Worm (Caenorhabditis elegans) whole organism, L4 larva: ENCODE data around the gene spp-30.

Experiments
- D1046.2 ChIP-seq: fragments of 200-800 bp; sonication (Bioruptor generic); IDR thresholded peaks from 2 replicates; pipeline ENCODE4 v1.3.6; 2022; ENCODE audit warnings: missing genetic modification characterization, missing compliant biosample characterization
- F26F4.8 ChIP-seq: fragments of 200-800 bp; sonication (Bioruptor generic); conservative IDR thresholded peaks from 2 replicates; pipeline ENCODE4 v1.3.6; 2022; ENCODE audit warnings: missing genetic modification characterization, missing compliant biosample characterization
- F49E8.2 ChIP-seq: sonication (generic microtip); optimal IDR thresholded peaks from 2 replicates; lab custom pipeline; 2016; ENCODE audit warnings: missing compliant biosample characterization, mild to moderate bottlenecking, missing genetic modification characterization, borderline replicate concordance
- T20F7.1 ChIP-seq: fragments of 200-800 bp; sonication (Bioruptor generic); optimal IDR thresholded peaks from 2 replicates; lab custom pipeline; 2018; ENCODE audit warnings: mild to moderate bottlenecking, missing genetic modification characterization, missing compliant biosample characterization
- Y105C5A.15 ChIP-seq: fragments of 200-800 bp; sonication (Bioruptor generic); IDR thresholded peaks from 2 replicates; pipeline ENCODE4 v1.3.6; 2022; ENCODE audit warnings: missing genetic modification characterization, missing compliant biosample characterization
- Y5F2A.4 ChIP-seq: fragments of 200-800 bp; sonication (Bioruptor generic); optimal IDR thresholded peaks from 2 replicates; lab custom pipeline; 2018; ENCODE audit warnings: mild to moderate bottlenecking, missing genetic modification characterization, missing compliant biosample characterization
- ZK546.5 ChIP-seq, 2 experiments: sonication (generic microtip); optimal IDR thresholded peaks; 2 replicates each; lab custom pipeline; 2017; ENCODE audit warnings: missing biosample characterization in 2 of 2, missing genetic modification characterization in 2 of 2
- aha-1 ChIP-seq: fragments of 150-350 bp; peaks from one replicate; lab custom pipeline; 2014; ENCODE audit warnings: missing biosample characterization, missing genetic modification characterization
- ceh-28 ChIP-seq: fragments of 150-350 bp; optimal IDR thresholded peaks from 2 replicates; lab custom pipeline; 2014; ENCODE audit warnings: missing biosample characterization, missing genetic modification reagents, missing genetic modification characterization
- ctbp-1 ChIP-seq: fragments of 200-800 bp; sonication (Bioruptor generic); IDR thresholded peaks from 2 replicates; pipeline ENCODE4 v1.3.6; 2022; ENCODE audit warnings: missing genetic modification reagents, missing genetic modification characterization, missing compliant biosample characterization
- dmd-6 ChIP-seq: fragments of 200-800 bp; sonication (Bioruptor generic); IDR thresholded peaks from 2 replicates; pipeline ENCODE4 v1.3.6; 2022; ENCODE audit warnings: missing genetic modification reagents, missing genetic modification characterization, missing compliant biosample characterization
- dmd-9 ChIP-seq: fragments of 200-800 bp; sonication (Bioruptor generic); IDR thresholded peaks from 2 replicates; pipeline ENCODE4 v1.3.6; 2022; ENCODE audit warnings: missing genetic modification reagents, missing genetic modification characterization, missing compliant biosample characterization
- fos-1 ChIP-seq: fragments of 150-350 bp; optimal IDR thresholded peaks from 2 replicates; lab custom pipeline; 2014; ENCODE audit warnings: missing biosample characterization, missing genetic modification characterization
- hlh-30 ChIP-seq: sonication (generic microtip); optimal IDR thresholded peaks from 2 replicates; lab custom pipeline; 2017; ENCODE audit warnings: antibody characterized with exemption, mild to moderate bottlenecking, missing genetic modification characterization, missing compliant biosample characterization; ENCODE audit not compliant: insufficient read depth
- hmg-1.1 ChIP-seq: fragments of 200-800 bp; sonication (Bioruptor generic); IDR thresholded peaks from 2 replicates; pipeline ENCODE4 v1.3.6; 2022; ENCODE audit warnings: missing genetic modification reagents, missing genetic modification characterization, missing compliant biosample characterization
- lim-7 ChIP-seq: fragments of 200-800 bp; sonication (Bioruptor generic); IDR thresholded peaks from 2 replicates; pipeline ENCODE4 v1.3.6; 2022; ENCODE audit warnings: missing genetic modification characterization, missing compliant biosample characterization
- lin-38 ChIP-seq: fragments of 200-800 bp; sonication (Bioruptor generic); IDR thresholded peaks from 2 replicates; pipeline ENCODE4 v1.3.6; 2022; ENCODE audit warnings: missing genetic modification reagents, missing genetic modification characterization, missing compliant biosample characterization
- lir-3 ChIP-seq: sonication (generic microtip); optimal IDR thresholded peaks from 2 replicates; lab custom pipeline; 2016; ENCODE audit warnings: mild to moderate bottlenecking, missing genetic modification characterization, missing compliant biosample characterization
- madf-5 ChIP-seq, 2 experiments: fragments of 200-800 bp; sonication (Bioruptor generic); IDR thresholded peaks; 2 replicates each; pipeline ENCODE4 v1.3.6; 2022; ENCODE audit warnings: missing compliant biosample characterization in 2 of 2, missing genetic modification characterization in 2 of 2
- mdl-1 ChIP-seq, 2 experiments: fragments of 150-350 bp in 1 of 2; sonication (generic microtip) in 1 of 2; optimal IDR thresholded peaks; 2 replicates each; lab custom pipeline; 2014 to 2017; ENCODE audit warnings: missing biosample characterization in 2 of 2, missing genetic modification characterization in 2 of 2
- mes-2 ChIP-seq: sonication (generic microtip); optimal IDR thresholded peaks from 2 replicates; lab custom pipeline; 2016; ENCODE audit warnings: missing genotype, mild to moderate bottlenecking, missing genetic modification characterization, missing compliant biosample characterization; ENCODE audit not compliant: poor library complexity, severe bottlenecking
- mxl-2 ChIP-seq: fragments of 200-800 bp; sonication (Bioruptor generic); conservative IDR thresholded peaks from 2 replicates; pipeline ENCODE4 v1.3.6; 2022; ENCODE audit warnings: missing genetic modification reagents, missing genetic modification characterization, missing compliant biosample characterization
- nhr-102 ChIP-seq: sonication (generic microtip); optimal IDR thresholded peaks from 2 replicates; lab custom pipeline; 2016; ENCODE audit warnings: mild to moderate bottlenecking, missing genetic modification characterization, moderate library complexity, missing compliant biosample characterization
- nhr-237 ChIP-seq: sonication (generic microtip); optimal IDR thresholded peaks from 2 replicates; lab custom pipeline; 2017; ENCODE audit warnings: missing biosample characterization, missing genetic modification characterization
- nhr-48 ChIP-seq: sonication (generic microtip); optimal IDR thresholded peaks from 2 replicates; lab custom pipeline; 2016; ENCODE audit warnings: mild to moderate bottlenecking, missing genetic modification characterization, missing compliant biosample characterization
- nhr-76 ChIP-seq: fragments of 150-350 bp; optimal IDR thresholded peaks from 2 replicates; lab custom pipeline; 2014; ENCODE audit warnings: missing biosample characterization, missing genetic modification characterization
- nhr-77 ChIP-seq: fragments of 150-350 bp; optimal IDR thresholded peaks from 2 replicates; lab custom pipeline; 2014; ENCODE audit warnings: missing biosample characterization, missing genetic modification characterization
- pha-4 ChIP-seq, 2 experiments: fragments of 150-350 bp in 1 of 2; fragments of 200-800 bp in 1 of 2; sonication (Bioruptor generic) in 1 of 2; IDR thresholded peaks in 1 of 2; optimal IDR thresholded peaks in 1 of 2; 2 replicates each; pipeline versions ENCODE4 v1.3.6 to Lab custom; 2014 to 2022; ENCODE audit warnings: missing genetic modification characterization in 2 of 2, missing genetic modification reagents in 2 of 2, missing biosample characterization in 1 of 2, missing compliant biosample characterization in 1 of 2
- php-3 ChIP-seq: fragments of 200-800 bp; sonication (Bioruptor generic); IDR thresholded peaks from 2 replicates; pipeline ENCODE4 v1.3.6; 2022; ENCODE audit warnings: missing genetic modification reagents, missing genetic modification characterization, missing compliant biosample characterization
- rbr-2 ChIP-seq: sonication (generic microtip); optimal IDR thresholded peaks from 2 replicates; lab custom pipeline; 2016; ENCODE audit warnings: missing genotype, missing genetic modification characterization, missing compliant biosample characterization
- saeg-2 ChIP-seq: fragments of 200-800 bp; sonication (Bioruptor generic); IDR thresholded peaks from 2 replicates; pipeline ENCODE4 v1.3.6; 2022; ENCODE audit warnings: missing genetic modification reagents, missing genetic modification characterization, missing compliant biosample characterization
- set-16 ChIP-seq: fragments of 200-800 bp; sonication (Bioruptor generic); IDR thresholded peaks from 2 replicates; pipeline ENCODE4 v1.3.6; 2022; ENCODE audit warnings: missing genetic modification reagents, missing genetic modification characterization, missing compliant biosample characterization
- skn-1 ChIP-seq: fragments of 150-350 bp; optimal IDR thresholded peaks from 2 replicates; lab custom pipeline; 2014; ENCODE audit warnings: missing biosample characterization, missing genetic modification characterization
- snpc-4 ChIP-seq: fragments of 150-350 bp; optimal IDR thresholded peaks from 2 replicates; lab custom pipeline; 2014; ENCODE audit warnings: missing biosample characterization, missing genetic modification characterization
- tag-97 ChIP-seq: fragments of 200-800 bp; sonication (Bioruptor generic); IDR thresholded peaks from 2 replicates; pipeline ENCODE4 v1.3.6; 2022; ENCODE audit warnings: missing genetic modification characterization, missing compliant biosample characterization
- tra-1 ChIP-seq: fragments of 200-800 bp; sonication (Bioruptor generic); IDR thresholded peaks from 2 replicates; pipeline ENCODE4 v1.3.6; 2022; ENCODE audit warnings: missing genetic modification reagents, missing genetic modification characterization, missing compliant biosample characterization
- unc-130 ChIP-seq: sonication (generic microtip); optimal IDR thresholded peaks from 2 replicates; lab custom pipeline; 2016; ENCODE audit warnings: missing genetic modification reagents, missing genetic modification characterization, missing compliant biosample characterization
- unc-39 ChIP-seq: sonication (generic microtip); optimal IDR thresholded peaks from 2 replicates; lab custom pipeline; 2017; ENCODE audit warnings: missing biosample characterization, missing genetic modification characterization
- unc-62 ChIP-seq, 3 experiments: fragments of 150-350 bp in 1 of 3; sonication (generic microtip); optimal IDR thresholded peaks in 2 of 3; peaks in 1 of 3; 1 replicate in 1 of 3; 2 replicates in 2 of 3; lab custom pipeline; 2014 to 2017; ENCODE audit warnings: missing biosample characterization in 3 of 3, missing genetic modification characterization in 3 of 3, missing genetic modification reagents in 3 of 3, missing genotype in 1 of 3
- zfp-3 ChIP-seq: fragments of 200-800 bp; sonication (Bioruptor generic); conservative IDR thresholded peaks from 2 replicates; pipeline ENCODE4 v1.3.6; 2022; ENCODE audit warnings: missing genetic modification reagents, missing genetic modification characterization, missing compliant biosample characterization
- zip-11 ChIP-seq: fragments of 200-800 bp; sonication (Bioruptor generic); IDR thresholded peaks from 2 replicates; pipeline ENCODE4 v1.3.6; 2022; ENCODE audit warnings: missing genetic modification characterization, missing compliant biosample characterization

Gene spp-30

ce11 chrX:11628580-11628979 lies at the start of gene spp-30:
TSS of gene spp-30 (minus strand) at chrX:11628680.
- no peak for TF ChIP-seq D1046.2 (GFP tag; lab: Robert Waterston, UW)
- no peak for TF ChIP-seq unc-130 (GFP tag; lab: Kevin White, UChicago)
- TF ChIP-seq nhr-76 (tag; lab: Kevin White, UChicago), result no peak
- TF ChIP-seq ZK546.5 (tag; optimal IDR thresholded peaks at IDR 0.05; lab: Kevin White, UChicago), result no peak
- no peak for TF ChIP-seq nhr-48 (tag; lab: Kevin White, UChicago)
- TF ChIP-seq snpc-4 (tag; lab: Kevin White, UChicago), result no peak
- no peak for TF ChIP-seq hmg-1.1 (GFP tag; lab: Robert Waterston, UW)
- no peak for TF ChIP-seq tra-1
- no peak for TF ChIP-seq mdl-1 (tag; optimal IDR thresholded peaks at IDR 0.05; lab: Kevin White, UChicago)
- no peak for TF ChIP-seq fos-1 (tag; lab: Kevin White, UChicago)
- TF ChIP-seq lin-38, result no peak
- TF ChIP-seq mes-2 (tag; lab: Kevin White, UChicago), result no peak
- no peak for TF ChIP-seq lim-7 (GFP tag; lab: Robert Waterston, UW)
- TF ChIP-seq T20F7.1 (GFP tag; lab: Kevin White, UChicago), result no peak
- TF ChIP-seq lir-3 (tag; lab: Kevin White, UChicago), result no peak
- no peak for TF ChIP-seq nhr-237 (tag; lab: Kevin White, UChicago)
- no peak for TF ChIP-seq zfp-3 (GFP tag; lab: Robert Waterston, UW)
- TF ChIP-seq dmd-9, result no peak

- TF ChIP-seq pha-4 (GFP tag; IDR thresholded peaks at IDR 0.05; lab: Robert Waterston, UW) (no peak), pha-4 (tag; optimal IDR thresholded peaks at IDR 0.05; lab: Kevin White, UChicago) (no peak), T20F7.1 (GFP tag; lab: Kevin White, UChicago) (no peak), tag-97 (GFP tag; lab: Robert Waterston, UW) (no peak), madf-5 (GFP tag; IDR thresholded peaks at IDR 0.05; lab: Robert Waterston, UW) (no peak), php-3 (GFP tag; lab: Robert Waterston, UW) (no peak), ZK546.5 (tag; optimal IDR thresholded peaks at IDR 0.05; lab: Kevin White, UChicago) (no peak), mxl-2 (GFP tag; lab: Robert Waterston, UW) (no peak), skn-1 (tag; lab: Kevin White, UChicago) (no peak), ceh-28 (tag; lab: Kevin White, UChicago) (no peak), F49E8.2 (no peak), dmd-6 (no peak)
Measured at ce11 chrX:11675573-11675972, 47.1 kb upstream of the spp-30 start.

ce11 chrX:11673063-11673759 lies 44.7 kb upstream of the spp-30 start:
- TF ChIP-seq php-3 (GFP tag; lab: Robert Waterston, UW), result no peak
- TF ChIP-seq unc-39 (tag; lab: Kevin White, UChicago), result no peak
- no peak for TF ChIP-seq T20F7.1 (GFP tag; lab: Kevin White, UChicago)
- TF ChIP-seq zfp-3 (GFP tag; lab: Robert Waterston, UW), result no peak
- no peak for TF ChIP-seq set-16 (GFP tag; lab: Robert Waterston, UW)
- no peak for TF ChIP-seq hmg-1.1 (GFP tag; lab: Robert Waterston, UW)
- TF ChIP-seq aha-1 (tag; lab: Kevin White, UChicago), result no peak
- TF ChIP-seq unc-62 (GFP tag; optimal IDR thresholded peaks at IDR 0.05 in 1 of 2; lab: Kevin White, UChicago), result peak in 1 of 2 experiments; percentile 51
- TF ChIP-seq unc-62 (tag; optimal IDR thresholded peaks at IDR 0.05; lab: Kevin White, UChicago), result no peak
- no peak for TF ChIP-seq mxl-2 (GFP tag; lab: Robert Waterston, UW)

- TF ChIP-seq nhr-102 (tag; lab: Kevin White, UChicago) (no peak), rbr-2 (peak; percentile 33), skn-1 (tag; lab: Kevin White, UChicago) (no peak), Y5F2A.4 (no peak), ctbp-1 (GFP tag; lab: Robert Waterston, UW) (0 out of 2 replicates have a peak, but pooled peaks have one; percentile 47), zip-11 (GFP tag; lab: Robert Waterston, UW) (no peak), saeg-2 (no peak), F26F4.8 (no peak), mdl-1 (tag; optimal IDR thresholded peaks at IDR 0.05; lab: Kevin White, UChicago) (peak in 1 of 2 experiments; percentile 19), Y105C5A.15 (GFP tag; lab: Robert Waterston, UW) (no peak), pha-4 (GFP tag; IDR thresholded peaks at IDR 0.05; lab: Robert Waterston, UW) (no peak), pha-4 (tag; optimal IDR thresholded peaks at IDR 0.05; lab: Kevin White, UChicago) (no peak), hlh-30 (tag; lab: Kevin White, UChicago) (peak; percentile 47), dmd-6 (peak; percentile 36), nhr-77 (tag; lab: Kevin White, UChicago) (no peak), tag-97 (GFP tag; lab: Robert Waterston, UW) (no peak)
Measured at ce11 chrX:11666545-11667177, 38.2 kb upstream of the spp-30 start, which contains the start of gene noca-2. TSS of gene noca-2 (plus strand) at chrX:11667127.
